Fruit fly (Drosophila melanogaster) whole organism, embryonic: ENCODE results near the gene CG13021.
A peak's percentile ranks its signal among the peaks of the same experiment; 100 is the strongest.

ENCODE experiments used
- Abd-B ChIP-seq: fragments of 200-800 bp; sonication (Bioruptor generic); optimal IDR thresholded peaks from 2 replicates; lab custom pipeline; 2018; ENCODE audit warnings: missing biosample characterization, mild to moderate bottlenecking, missing genetic modification characterization, moderate library complexity
- Aef1 ChIP-seq: fragments of 200-800 bp; sonication (Bioruptor generic); IDR thresholded peaks from 3 replicates; pipeline ENCODE4 v1.3.6; 2022; ENCODE audit warnings: missing biosample characterization, missing genetic modification characterization
- BEAF-32 ChIP-seq: fragments of 200-800 bp; sonication (Bioruptor generic); optimal IDR thresholded peaks from 3 replicates; lab custom pipeline; 2017; ENCODE audit warnings: missing biosample characterization, missing genetic modification characterization, mild to moderate bottlenecking, moderate library complexity, missing genetic modification reagents
- CG12104 ChIP-seq: fragments of 200-800 bp; sonication (Bioruptor generic); optimal IDR thresholded peaks from 3 replicates; lab custom pipeline; 2016; ENCODE audit warnings: missing biosample characterization, missing genetic modification characterization
- CG14014 ChIP-seq: fragments of 200-800 bp; sonication (Bioruptor generic); IDR thresholded peaks from 2 replicates; pipeline ENCODE4 v1.3.6; 2022; ENCODE audit warnings: missing biosample characterization, missing genetic modification characterization
- CG14965 ChIP-seq: fragments of 200-800 bp; sonication (Bioruptor generic); optimal IDR thresholded peaks from 2 replicates; lab custom pipeline; 2016; ENCODE audit warnings: missing biosample characterization, missing genetic modification characterization, borderline replicate concordance
- CG15269 ChIP-seq: fragments of 200-800 bp; sonication (Bioruptor generic); optimal IDR thresholded peaks from 2 replicates; lab custom pipeline; 2018; ENCODE audit warnings: missing biosample characterization, mild to moderate bottlenecking, missing genetic modification characterization, moderate library complexity
- CG1529 ChIP-seq: fragments of 200-800 bp; sonication (Bioruptor generic); optimal IDR thresholded peaks from 3 replicates; lab custom pipeline; 2018; ENCODE audit warnings: missing biosample characterization, missing genetic modification characterization
- CG1602 ChIP-seq: fragments of 200-800 bp; sonication (Bioruptor generic); optimal IDR thresholded peaks from 3 replicates; lab custom pipeline; 2016; ENCODE audit warnings: missing biosample characterization, missing genetic modification characterization
- CG17361 ChIP-seq: fragments of 200-800 bp; sonication (Bioruptor generic); IDR thresholded peaks from 3 replicates; pipeline ENCODE4 v1.3.6; 2022; ENCODE audit warnings: missing biosample characterization, missing genetic modification characterization
- CG17568 ChIP-seq: fragments of 200-800 bp; sonication (Bioruptor generic); optimal IDR thresholded peaks from 2 replicates; lab custom pipeline; 2018; ENCODE audit warnings: missing biosample characterization, mild to moderate bottlenecking, missing genetic modification characterization, moderate library complexity
- CG2199 ChIP-seq: fragments of 200-800 bp; sonication (Bioruptor generic); IDR thresholded peaks from 3 replicates; pipeline ENCODE4 v1.3.6; 2022; ENCODE audit warnings: missing biosample characterization, missing genetic modification characterization
- CG2712 ChIP-seq: fragments of 200-800 bp; optimal IDR thresholded peaks from 3 replicates; lab custom pipeline; 2019; ENCODE audit warnings: missing biosample characterization, mild to moderate bottlenecking, missing genetic modification characterization, moderate library complexity
- CG32532 ChIP-seq: fragments of 200-800 bp; sonication (Bioruptor generic); IDR thresholded peaks from 2 replicates; pipeline ENCODE4 v1.3.6; 2022; ENCODE audit warnings: missing biosample characterization, missing genetic modification characterization
- CG4707 ChIP-seq: fragments of 200-800 bp; sonication (Bioruptor generic); optimal IDR thresholded peaks from 2 replicates; lab custom pipeline; 2018; ENCODE audit warnings: missing biosample characterization, mild to moderate bottlenecking, missing genetic modification characterization, moderate library complexity
- CG6854 ChIP-seq: fragments of 200-800 bp; sonication (Bioruptor generic); optimal IDR thresholded peaks from 3 replicates; lab custom pipeline; 2017; ENCODE audit warnings: missing biosample characterization, mild to moderate bottlenecking, missing genetic modification characterization
- CG7745 ChIP-seq: fragments of 200-800 bp; sonication (Bioruptor generic); optimal IDR thresholded peaks from 2 replicates; lab custom pipeline; 2018; ENCODE audit warnings: missing biosample characterization, mild to moderate bottlenecking, missing genetic modification characterization, moderate library complexity
- CG8290 ChIP-seq, 3 experiments: fragments of 200-800 bp; sonication (Bioruptor generic); optimal IDR thresholded peaks; 2 replicates each; lab custom pipeline; 2016 to 2019; ENCODE audit warnings: missing biosample characterization in 3 of 3, missing genetic modification characterization in 3 of 3, mild to moderate bottlenecking in 2 of 3, moderate library complexity in 1 of 3
- CG8944 ChIP-seq: fragments of 200-800 bp; sonication (Bioruptor generic); optimal IDR thresholded peaks from 3 replicates; lab custom pipeline; 2016; ENCODE audit warnings: missing biosample characterization, missing genetic modification characterization
- CTCF ChIP-seq: fragments of 200-800 bp; sonication (Bioruptor generic); optimal IDR thresholded peaks from 2 replicates; lab custom pipeline; 2017; ENCODE audit warnings: missing biosample characterization, mild to moderate bottlenecking, missing genetic modification characterization, moderate library complexity
- E2f2 ChIP-seq: fragments of 200-800 bp; sonication (Bioruptor generic); IDR thresholded peaks from 2 replicates; pipeline ENCODE4 v1.3.6; 2022; ENCODE audit warnings: missing biosample characterization, missing genetic modification characterization
- Ets97D ChIP-seq: fragments of 200-800 bp; sonication (Bioruptor generic); optimal IDR thresholded peaks from 3 replicates; lab custom pipeline; 2016; ENCODE audit warnings: missing biosample characterization, missing genetic modification characterization
- Fer2 ChIP-seq: fragments of 200-800 bp; sonication (Bioruptor generic); optimal IDR thresholded peaks from 2 replicates; lab custom pipeline; 2018; ENCODE audit warnings: missing biosample characterization, mild to moderate bottlenecking, missing genetic modification characterization, moderate library complexity
- HmgZ ChIP-seq: fragments of 200-800 bp; sonication (Bioruptor generic); optimal IDR thresholded peaks from 2 replicates; lab custom pipeline; 2018; ENCODE audit warnings: missing biosample characterization, mild to moderate bottlenecking, missing genetic modification characterization
- Hr78 ChIP-seq, 2 experiments: fragments of 200-800 bp in 1 of 2; fragments of >200 bp in 1 of 2; sonication (Bioruptor generic) in 1 of 2; optimal IDR thresholded peaks; 2 replicates each; lab custom pipeline; 2017 to 2019; ENCODE audit warnings: missing biosample characterization in 2 of 2, missing genetic modification characterization in 2 of 2, mild to moderate bottlenecking in 1 of 2, moderate library complexity in 1 of 2
- NC2α ChIP-seq: fragments of 200-800 bp; sonication (Bioruptor generic); optimal IDR thresholded peaks from 2 replicates; lab custom pipeline; 2016; ENCODE audit warnings: missing biosample characterization, missing genetic modification characterization
- Trl ChIP-seq, 3 experiments: fragments of >200 bp in 2 of 3; fragments of 200-800 bp in 1 of 3; sonication (Bioruptor generic) in 1 of 3; optimal IDR thresholded peaks; 2 replicates in 1 of 3; 3 replicates in 2 of 3; lab custom pipeline; 2016 to 2017; ENCODE audit warnings: missing biosample characterization in 1 of 3, missing genetic modification characterization in 1 of 3
- Vsx1 ChIP-seq: fragments of 200-800 bp; sonication (Bioruptor generic); optimal IDR thresholded peaks from 2 replicates; lab custom pipeline; 2017; ENCODE audit warnings: missing biosample characterization, mild to moderate bottlenecking, missing genetic modification characterization, missing genetic modification reagents
- cg ChIP-seq: fragments of 200-800 bp; sonication (Bioruptor generic); optimal IDR thresholded peaks from 3 replicates; lab custom pipeline; 2019; ENCODE audit warnings: missing biosample characterization, mild to moderate bottlenecking, missing genetic modification characterization, moderate library complexity
- ci ChIP-seq: fragments of 200-800 bp; sonication (Bioruptor generic); IDR thresholded peaks from 3 replicates; pipeline ENCODE4 v1.3.6; 2022; ENCODE audit warnings: missing biosample characterization, missing genetic modification characterization
- fru ChIP-seq: fragments of >200 bp; optimal IDR thresholded peaks from 2 replicates; lab custom pipeline; 2017
- ind ChIP-seq: fragments of 200-800 bp; sonication (Bioruptor generic); optimal IDR thresholded peaks from 3 replicates; lab custom pipeline; 2016; ENCODE audit warnings: missing biosample characterization, missing genetic modification characterization
- nmo ChIP-seq: fragments of 200-800 bp; sonication (Bioruptor generic); optimal IDR thresholded peaks from 2 replicates; lab custom pipeline; 2018; ENCODE audit warnings: missing biosample characterization, mild to moderate bottlenecking, missing genetic modification characterization, moderate library complexity
- pfk ChIP-seq: fragments of 200-800 bp; sonication (Bioruptor generic); optimal IDR thresholded peaks from 2 replicates; lab custom pipeline; 2018; ENCODE audit warnings: missing biosample characterization, mild to moderate bottlenecking, missing genetic modification characterization, moderate library complexity
- pros ChIP-seq: fragments of 200-800 bp; sonication (Bioruptor generic); optimal IDR thresholded peaks from 3 replicates; lab custom pipeline; 2019; ENCODE audit warnings: missing biosample characterization, mild to moderate bottlenecking, missing genetic modification characterization, moderate library complexity
- row ChIP-seq: fragments of 200-800 bp; sonication (Bioruptor generic); IDR thresholded peaks from 3 replicates; pipeline ENCODE4 v1.3.6; 2022; ENCODE audit warnings: missing biosample characterization, missing genetic modification characterization
- sens ChIP-seq: fragments of 200-800 bp; sonication (Bioruptor generic); peaks from one replicate; lab custom pipeline; 2016; ENCODE audit warnings: missing biosample characterization, missing genetic modification characterization
- shn ChIP-seq: fragments of 200-800 bp; sonication (Bioruptor generic); optimal IDR thresholded peaks from 3 replicates; lab custom pipeline; 2016; ENCODE audit warnings: missing biosample characterization, missing genetic modification characterization
- stc ChIP-seq: fragments of 200-800 bp; sonication (Bioruptor generic); IDR thresholded peaks from 2 replicates; pipeline ENCODE4 v1.3.6; 2022; ENCODE audit warnings: missing biosample characterization, missing genetic modification characterization
- stwl ChIP-seq: fragments of 200-800 bp; sonication (Bioruptor generic); optimal IDR thresholded peaks from 3 replicates; lab custom pipeline; 2018; ENCODE audit warnings: missing biosample characterization, mild to moderate bottlenecking, missing genetic modification characterization, moderate library complexity
- usp ChIP-seq: fragments of >200 bp; optimal IDR thresholded peaks from 2 replicates; lab custom pipeline; 2017; ENCODE audit warnings: missing biosample characterization, missing genetic modification characterization
- zen2 ChIP-seq: fragments of 200-800 bp; sonication (Bioruptor generic); IDR thresholded peaks from 3 replicates; pipeline ENCODE4 v1.3.6; 2022; ENCODE audit warnings: missing biosample characterization, missing genetic modification characterization; ENCODE audit not compliant: partially characterized antibody

The CG13021 gene

DNA sequence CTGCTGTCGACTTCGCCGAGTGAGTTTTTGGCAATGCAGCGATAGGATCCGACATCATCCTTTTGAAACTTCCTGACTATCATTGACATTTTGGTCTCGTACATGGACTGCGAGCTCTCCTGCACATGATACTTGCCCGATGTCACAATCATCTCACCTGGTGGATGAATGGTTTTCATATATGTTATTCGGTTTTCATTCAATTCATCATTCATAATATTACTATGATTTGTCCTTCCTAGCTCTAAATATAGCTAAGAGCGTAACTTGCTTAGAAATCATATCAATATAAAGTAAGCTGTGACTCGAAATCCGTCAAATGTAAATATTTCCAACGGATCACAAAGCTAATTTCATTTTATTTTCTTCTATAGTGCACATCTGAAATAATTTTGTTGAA, at the start of gene CG13021:
TSS of gene CG13021 (plus strand) at position 301 of the 400 bp plus-strand sequence.
- no peak for TF ChIP-seq CG17361 (GFP tag; lab: Robert Waterston, UW)
- no peak for TF ChIP-seq Aef1
- no peak for TF ChIP-seq NC2α (GFP tag; lab: Kevin White, UChicago)
- TF ChIP-seq HmgZ (tag; lab: Kevin White, UChicago) = no peak
- no peak for TF ChIP-seq stc (GFP tag; lab: Robert Waterston, UW)
- TF ChIP-seq CG15269 = no peak
- TF ChIP-seq Vsx1 (GFP tag; lab: Kevin White, UChicago) = no peak

DNA sequence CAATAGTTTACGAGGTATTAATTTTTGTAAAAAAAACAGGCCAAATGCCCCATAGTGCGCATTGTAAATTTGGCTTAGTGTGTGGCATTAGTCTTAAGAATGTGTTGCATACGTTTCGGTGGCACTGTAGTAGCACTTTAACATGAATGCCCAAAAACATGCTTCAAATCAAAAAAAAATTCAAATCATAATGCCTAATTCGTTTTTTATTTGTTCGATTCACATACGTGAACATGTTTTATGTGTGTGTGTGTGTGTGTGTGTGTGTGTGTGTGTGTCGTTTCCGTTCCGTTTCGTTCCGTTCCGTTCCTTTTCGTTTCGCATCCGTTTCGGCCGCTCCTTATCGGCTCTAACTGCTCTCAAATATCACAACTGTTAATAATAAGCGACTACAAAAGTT, 48.6 kb upstream of the CG13021 start:
- TF ChIP-seq CG12104 (GFP tag; lab: Kevin White, UChicago) = no peak
- no peak for TF ChIP-seq BEAF-32 (GFP tag; lab: Kevin White, UChicago)
- no peak for TF ChIP-seq Hr78 (GFP tag; optimal IDR thresholded peaks at IDR 0.05; lab: Kevin White, UChicago)
- peak; percentile 35 for TF ChIP-seq CG17568 (GFP tag; lab: Kevin White, UChicago)
- no peak for TF ChIP-seq shn (GFP tag; lab: Kevin White, UChicago)
- TF ChIP-seq Trl (optimal IDR thresholded peaks at IDR 0.05; lab: Kevin White, UChicago) = no peak
- TF ChIP-seq Trl (GFP tag; optimal IDR thresholded peaks at IDR 0.05; lab: Kevin White, UChicago) = no peak
- TF ChIP-seq CTCF (GFP tag; lab: Kevin White, UChicago) = peak; percentile 46
- TF ChIP-seq E2f2 (GFP tag; lab: Robert Waterston, UW) = peak; percentile 15; the same call in 1 of the 2 replicates
- peak; percentile 28 for TF ChIP-seq stwl
- no peak for TF ChIP-seq zen2
- no peak for TF ChIP-seq CG8290 (GFP tag; optimal IDR thresholded peaks at IDR 0.05; lab: Kevin White, UChicago)
- TF ChIP-seq CG8290 (tag; optimal IDR thresholded peaks at IDR 0.05; lab: Kevin White, UChicago) = peak in 1 of 2 experiments; percentile 33
- TF ChIP-seq ind (GFP tag; lab: Kevin White, UChicago) = no peak
- TF ChIP-seq CG1602 = no peak
- peak; percentile 42 for TF ChIP-seq CG4707 (GFP tag; lab: Kevin White, UChicago)
- peak; percentile 77 for TF ChIP-seq pfk (GFP tag; lab: Kevin White, UChicago)
- no peak for TF ChIP-seq CG1529
- peak; percentile 34; the same call in 1 of the 3 replicates for TF ChIP-seq CG2199 (GFP tag; lab: Robert Waterston, UW)
- TF ChIP-seq pros (GFP tag; lab: Kevin White, UChicago) = no peak
- no peak for TF ChIP-seq fru (lab: Kevin White, UChicago)
- no peak for TF ChIP-seq CG7745
- TF ChIP-seq Fer2 (tag; lab: Kevin White, UChicago) = no peak
- peak; percentile 33 for TF ChIP-seq sens
- peak; percentile 42 for TF ChIP-seq cg
- no peak for TF ChIP-seq usp
- peak; percentile 23 for TF ChIP-seq Ets97D (GFP tag; lab: Kevin White, UChicago)
- peak; percentile 15; the same call in 1 of the 2 replicates for TF ChIP-seq CG32532 (GFP tag; lab: Robert Waterston, UW)
- TF ChIP-seq CG14965 (GFP tag; lab: Kevin White, UChicago) = no peak
- TF ChIP-seq Abd-B (GFP tag; lab: Kevin White, UChicago) = no peak
- peak; percentile 70 for TF ChIP-seq ci (GFP tag; lab: Robert Waterston, UW)
- no peak for TF ChIP-seq CG8944 (GFP tag; lab: Kevin White, UChicago)
- no peak for TF ChIP-seq CG14014
- TF ChIP-seq nmo (GFP tag; lab: Kevin White, UChicago) = no peak
- no peak for TF ChIP-seq CG2712
- TF ChIP-seq row (GFP tag; lab: Robert Waterston, UW) = peak; percentile 25; the same call in 1 of the 3 replicates
- no peak for TF ChIP-seq CG6854
